Worm (Caenorhabditis elegans): ENCODE data around the gene T22D1.17.
A peak's percentile ranks its signal among the peaks of the same experiment; 100 is the strongest.

The T22D1.17 gene

ce11 chrIV:6880415-6880814 lies 25.4 kb upstream of the T22D1.17 start:
- TF ChIP-seq pes-1 (GFP tag; IDR thresholded peaks at IDR 0.05) = no peak
- TF ChIP-seq ceh-13 (GFP tag; optimal IDR thresholded peaks at IDR 0.05) = no peak
- TF ChIP-seq tbx-11 (GFP tag; IDR thresholded peaks at IDR 0.05) = no peak
- no peak for TF ChIP-seq hmbx-1 (tag; optimal IDR thresholded peaks at IDR 0.05)
- TF ChIP-seq ama-1 (optimal IDR thresholded peaks at IDR 0.05) = no peak
- TF ChIP-seq hnd-1 (tag; optimal IDR thresholded peaks at IDR 0.05) = no peak
- no peak for TF ChIP-seq F13C5.2 (tag; optimal IDR thresholded peaks at IDR 0.05)
- no peak for TF ChIP-seq sea-1 (GFP tag; conservative IDR thresholded peaks at IDR 0.05)
- no peak for TF ChIP-seq tra-4 (tag; optimal IDR thresholded peaks at IDR 0.05)
- TF ChIP-seq ets-7 (tag; optimal IDR thresholded peaks at IDR 0.05) = no peak
- TF ChIP-seq hmg-4 (GFP tag; optimal IDR thresholded peaks at IDR 0.05) = no peak
- no peak for TF ChIP-seq B0310.2 (tag; optimal IDR thresholded peaks at IDR 0.05)
- TF ChIP-seq aly-1 (tag; optimal IDR thresholded peaks at IDR 0.05) = no peak
- TF ChIP-seq tbx-37 (GFP tag; conservative IDR thresholded peaks at IDR 0.05) = no peak
- no peak for TF ChIP-seq flt-1 (GFP tag; IDR thresholded peaks at IDR 0.05)
- TF ChIP-seq scrt-1 (GFP tag; IDR thresholded peaks at IDR 0.05) = no peak
- no peak for TF ChIP-seq ceh-36 (tag; optimal IDR thresholded peaks at IDR 0.05)

ce11 chrIV:6881183-6881582 lies 24.6 kb upstream of the T22D1.17 start:
- TF ChIP-seq ets-7 (tag; optimal IDR thresholded peaks at IDR 0.05) (no peak), aly-1 (tag; optimal IDR thresholded peaks at IDR 0.05) (no peak), scrt-1 (GFP tag; IDR thresholded peaks at IDR 0.05) (no peak), ama-1 (optimal IDR thresholded peaks at IDR 0.05) (no peak), F13C5.2 (tag; optimal IDR thresholded peaks at IDR 0.05) (no peak), tbx-11 (GFP tag; IDR thresholded peaks at IDR 0.05) (no peak), tra-4 (tag; optimal IDR thresholded peaks at IDR 0.05) (no peak), flt-1 (GFP tag; IDR thresholded peaks at IDR 0.05) (no peak), B0310.2 (tag; optimal IDR thresholded peaks at IDR 0.05) (no peak), ceh-36 (tag; optimal IDR thresholded peaks at IDR 0.05) (no peak), sea-1 (GFP tag; conservative IDR thresholded peaks at IDR 0.05) (no peak), pes-1 (GFP tag; IDR thresholded peaks at IDR 0.05) (no peak), tbx-37 (GFP tag; conservative IDR thresholded peaks at IDR 0.05) (no peak), hnd-1 (tag; optimal IDR thresholded peaks at IDR 0.05) (no peak), hmbx-1 (tag; optimal IDR thresholded peaks at IDR 0.05) (no peak), hmg-4 (GFP tag; optimal IDR thresholded peaks at IDR 0.05) (no peak), ceh-13 (GFP tag; optimal IDR thresholded peaks at IDR 0.05) (no peak)

ce11 chrIV:6883342-6883741 lies 22.5 kb upstream of the T22D1.17 start, which contains the start of gene tre-2:
Gene tre-2 (minus strand): TSS chrIV:6883442.
- no peak for TF ChIP-seq tbx-37 (GFP tag; conservative IDR thresholded peaks at IDR 0.05)
- no peak for TF ChIP-seq hmbx-1 (tag; optimal IDR thresholded peaks at IDR 0.05)
- TF ChIP-seq ets-7 (tag; optimal IDR thresholded peaks at IDR 0.05) = no peak
- no peak for TF ChIP-seq aly-1 (tag; optimal IDR thresholded peaks at IDR 0.05)
- TF ChIP-seq hnd-1 (tag; optimal IDR thresholded peaks at IDR 0.05) = no peak
- no peak for TF ChIP-seq F13C5.2 (tag; optimal IDR thresholded peaks at IDR 0.05)
- TF ChIP-seq ceh-13 (GFP tag; optimal IDR thresholded peaks at IDR 0.05) = no peak
- no peak for TF ChIP-seq ceh-36 (tag; optimal IDR thresholded peaks at IDR 0.05)
- TF ChIP-seq tra-4 (tag; optimal IDR thresholded peaks at IDR 0.05) = no peak

ce11 chrIV:6887601-6888099 lies 18.1 kb upstream of the T22D1.17 start, which contains the start of the genes T05A12.3 and T05A12.4:
Gene T05A12.3 (minus strand): TSS chrIV:6887651.
Gene T05A12.4 (plus strand): TSS chrIV:6887948.
- TF ChIP-seq tbx-37 (GFP tag; conservative IDR thresholded peaks at IDR 0.05) (peak; percentile 55; the same call in 1 of the 2 replicates), hmg-4 (GFP tag; optimal IDR thresholded peaks at IDR 0.05) (no peak), ets-7 (tag; optimal IDR thresholded peaks at IDR 0.05) (peak; percentile 35), ceh-13 (GFP tag; optimal IDR thresholded peaks at IDR 0.05) (no peak)

ce11 chrIV:6903575-6903974 lies 2.2 kb upstream of the T22D1.17 start, which contains the start of gene T22D1.5:
Gene T22D1.5 (plus strand): TSS chrIV:6903950.
- TF ChIP-seq hmbx-1 (tag; optimal IDR thresholded peaks at IDR 0.05) (no peak), hmg-4 (GFP tag; optimal IDR thresholded peaks at IDR 0.05) (no peak), tra-4 (tag; optimal IDR thresholded peaks at IDR 0.05) (no peak), B0310.2 (tag; optimal IDR thresholded peaks at IDR 0.05) (no peak), tbx-37 (GFP tag; conservative IDR thresholded peaks at IDR 0.05) (no peak), flt-1 (GFP tag; IDR thresholded peaks at IDR 0.05) (no peak), scrt-1 (GFP tag; IDR thresholded peaks at IDR 0.05) (no peak), ceh-36 (tag; optimal IDR thresholded peaks at IDR 0.05) (no peak), ceh-13 (GFP tag; optimal IDR thresholded peaks at IDR 0.05) (no peak), pes-1 (GFP tag; IDR thresholded peaks at IDR 0.05) (no peak)

- TF ChIP-seq tbx-37 (GFP tag; conservative IDR thresholded peaks at IDR 0.05) = no peak
- no peak for TF ChIP-seq F13C5.2 (tag; optimal IDR thresholded peaks at IDR 0.05)
- no peak for TF ChIP-seq aly-1 (tag; optimal IDR thresholded peaks at IDR 0.05)
- no peak for TF ChIP-seq hnd-1 (tag; optimal IDR thresholded peaks at IDR 0.05)
- no peak for TF ChIP-seq ceh-13 (GFP tag; optimal IDR thresholded peaks at IDR 0.05)
- TF ChIP-seq sea-1 (GFP tag; conservative IDR thresholded peaks at IDR 0.05) = no peak
- no peak for TF ChIP-seq hmbx-1 (tag; optimal IDR thresholded peaks at IDR 0.05)
Measured at ce11 chrIV:6904606-6905005, 1.2 kb upstream of the T22D1.17 start.

- TF ChIP-seq hmbx-1 (tag; optimal IDR thresholded peaks at IDR 0.05) (no peak), aly-1 (tag; optimal IDR thresholded peaks at IDR 0.05) (no peak), sea-1 (GFP tag; conservative IDR thresholded peaks at IDR 0.05) (no peak), hnd-1 (tag; optimal IDR thresholded peaks at IDR 0.05) (no peak), scrt-1 (GFP tag; IDR thresholded peaks at IDR 0.05) (no peak), ceh-36 (tag; optimal IDR thresholded peaks at IDR 0.05) (no peak), ets-7 (tag; optimal IDR thresholded peaks at IDR 0.05) (no peak), hmg-4 (GFP tag; optimal IDR thresholded peaks at IDR 0.05) (no peak)
Measured at ce11 chrIV:6905428-6905827, 369 bp upstream of the T22D1.17 start.

- TF ChIP-seq ama-1 (optimal IDR thresholded peaks at IDR 0.05) (no peak), ceh-13 (GFP tag; optimal IDR thresholded peaks at IDR 0.05) (no peak), F13C5.2 (tag; optimal IDR thresholded peaks at IDR 0.05) (no peak)
Measured at ce11 chrIV:6907487-6907886, 1.7 kb downstream of the T22D1.17 start.

All from whole organism, early embryonic.